Worm (Caenorhabditis elegans) whole organism, dauer: ENCODE results near the gene Y102A11A.2.

ENCODE experiments used
- unc-62 ChIP-seq: sonication (generic microtip); optimal IDR thresholded peaks from 2 replicates; lab custom pipeline; 2017; ENCODE audit warnings: missing biosample characterization, missing genetic modification reagents, missing genetic modification characterization

The Y102A11A.2 gene

ce11 chrX:2070418-2070996 is 44.1 kb downstream of the Y102A11A.2 start, which contains the start of gene acl-4:
Gene acl-4 (minus strand): TSS chrX:2070444.
- TF ChIP-seq unc-62 (GFP tag; lab: Kevin White, UChicago), result no peak

DNA sequence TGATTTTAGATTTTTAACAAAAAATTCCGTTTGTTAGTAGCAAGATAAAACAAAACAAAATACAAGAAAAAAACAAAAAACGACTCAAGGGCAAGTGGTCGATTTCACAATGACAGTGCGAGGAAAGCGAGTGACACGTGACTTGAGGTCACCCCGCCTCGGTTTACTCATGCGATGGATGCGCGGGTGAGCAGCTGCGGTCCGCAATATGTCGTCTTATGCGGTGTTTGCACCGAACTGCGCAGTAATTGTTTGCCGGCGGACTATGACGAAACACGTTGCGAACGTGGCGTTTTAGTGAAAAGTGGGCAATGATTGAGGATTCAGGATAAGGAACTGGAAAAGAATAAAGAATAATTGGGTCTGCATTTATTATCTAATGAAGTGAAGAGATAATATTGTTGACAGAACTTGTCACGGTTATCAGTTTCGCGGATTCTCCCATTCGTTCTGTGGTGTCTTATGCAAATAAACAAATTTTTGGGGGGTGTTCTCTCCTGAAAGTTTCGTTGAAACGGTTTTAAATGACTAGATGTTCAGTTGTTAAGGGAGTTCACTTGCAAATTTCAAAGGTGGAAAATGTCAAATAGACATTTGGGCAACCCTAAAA is 45.1 kb downstream of the Y102A11A.2 start:
- TF ChIP-seq unc-62 (GFP tag; lab: Kevin White, UChicago), result no peak

- TF ChIP-seq unc-62 (GFP tag; lab: Kevin White, UChicago), result no peak
These were observed 47.6 kb downstream of the Y102A11A.2 start, which contains the start of gene txdc-12.2 for ce11 chrX:2074055-2074454. Gene txdc-12.2 (plus strand): TSS chrX:2074450.

- TF ChIP-seq unc-62 (GFP tag; lab: Kevin White, UChicago), result no peak
These were observed 48.7 kb downstream of the Y102A11A.2 start for ce11 chrX:2075169-2075568.

DNA sequence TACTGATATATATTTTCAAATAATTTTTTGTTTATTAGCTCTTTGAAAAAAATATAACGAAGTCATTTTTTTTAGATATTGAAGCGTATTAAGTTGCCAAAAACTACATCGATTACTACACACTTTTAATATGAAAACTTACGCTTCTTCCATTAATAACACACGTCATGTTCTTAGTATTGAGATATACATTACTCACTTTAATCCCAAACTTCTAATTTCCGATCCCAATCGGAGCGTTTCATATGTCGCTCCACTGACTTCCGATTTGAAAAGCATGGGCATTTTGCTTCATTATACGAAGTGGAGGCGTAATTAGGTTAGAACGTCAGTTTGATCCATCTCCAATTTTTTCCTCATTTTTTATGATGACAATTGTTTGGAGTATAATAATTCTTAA is 52.4 kb downstream of the Y102A11A.2 start:
- no peak for TF ChIP-seq unc-62 (GFP tag; lab: Kevin White, UChicago)

- TF ChIP-seq unc-62 (GFP tag; lab: Kevin White, UChicago), result no peak
These were observed 53.1 kb downstream of the Y102A11A.2 start, which contains the start of gene F49H12.4 for ce11 chrX:2079536-2079935. Gene F49H12.4 (plus strand): TSS chrX:2079836.
